Worm (Caenorhabditis elegans): ENCODE measurements around the gene F20D1.22.
"Not testable (repeated sequence)": the region's sequence is repeated elsewhere in the genome, so short reads cannot be mapped to it uniquely, and the experiment has no call there.

F20D1.22 gene

ce11 chrX:14966515-14966914, at the start of gene F20D1.22:
TSS of gene F20D1.22 (plus strand) at chrX:14966815.
- TF ChIP-seq nhr-76, lin-13, zip-8 (tag; optimal IDR thresholded peaks at IDR 0.05): not testable (repeated sequence)

ce11 chrX:14918538-14918937, 48.1 kb upstream of the F20D1.22 start, which contains the start of gene npr-40:
TSS of gene npr-40 (plus strand) at chrX:14918838.
- no peak for TF ChIP-seq unc-120 (tag; optimal IDR thresholded peaks at IDR 0.05; ENCODE audit: poor library complexity, severe bottlenecking)
- TF ChIP-seq nhr-12 (tag; optimal IDR thresholded peaks at IDR 0.05): no peak
- TF ChIP-seq lin-13 (tag; optimal IDR thresholded peaks at IDR 0.05): no peak
- no peak for TF ChIP-seq cnd-1 (tag; optimal IDR thresholded peaks at IDR 0.05)

- TF ChIP-seq tbx-8 (GFP tag; optimal IDR thresholded peaks at IDR 0.05): no peak
- no peak for TF ChIP-seq lin-13 (tag; optimal IDR thresholded peaks at IDR 0.05)
- no peak for TF ChIP-seq nhr-237 (tag; optimal IDR thresholded peaks at IDR 0.05)
- TF ChIP-seq M03D4.4 (tag; optimal IDR thresholded peaks at IDR 0.05): no peak
- no peak for TF ChIP-seq nhr-76 (tag; optimal IDR thresholded peaks at IDR 0.05)
- TF ChIP-seq ham-2 (GFP tag; optimal IDR thresholded peaks at IDR 0.05): no peak
These were observed 45.7 kb upstream of the F20D1.22 start for ce11 chrX:14920880-14921279.

- no peak for TF ChIP-seq snpc-4 (tag; optimal IDR thresholded peaks at IDR 0.05)
These were observed 43.9 kb upstream of the F20D1.22 start for ce11 chrX:14922758-14923157.

ce11 chrX:14928854-14929253, 37.8 kb upstream of the F20D1.22 start, which contains the start of gene ntr-2:
TSS of gene ntr-2 (minus strand) at chrX:14928954.
- no peak for TF ChIP-seq bed-3 (GFP tag; optimal IDR thresholded peaks at IDR 0.05)
- TF ChIP-seq ces-1 (GFP tag; optimal IDR thresholded peaks at IDR 0.05): no peak
- no peak for TF ChIP-seq nhr-76 (tag; optimal IDR thresholded peaks at IDR 0.05)
- no peak for TF ChIP-seq nhr-237 (tag; optimal IDR thresholded peaks at IDR 0.05)
- no peak for TF ChIP-seq ceh-39 (tag; optimal IDR thresholded peaks at IDR 0.05)
- TF ChIP-seq nhr-12 (tag; optimal IDR thresholded peaks at IDR 0.05): no peak
- TF ChIP-seq M03D4.4 (tag; optimal IDR thresholded peaks at IDR 0.05): no peak
- TF ChIP-seq blmp-1 (tag; optimal IDR thresholded peaks at IDR 0.05): no peak
- TF ChIP-seq nhr-28 (tag; optimal IDR thresholded peaks at IDR 0.05): no peak
- TF ChIP-seq elt-1 (tag; optimal IDR thresholded peaks at IDR 0.05; ENCODE audit: borderline replicate concordance, insufficient read depth): no peak
- no peak for TF ChIP-seq ceh-83 (GFP tag; optimal IDR thresholded peaks at IDR 0.05)
- TF ChIP-seq cnd-1 (tag; optimal IDR thresholded peaks at IDR 0.05): no peak
- no peak for TF ChIP-seq snpc-4 (tag; optimal IDR thresholded peaks at IDR 0.05)
- no peak for TF ChIP-seq mls-2 (tag; optimal IDR thresholded peaks at IDR 0.05)

- TF ChIP-seq ceh-83 (GFP tag; optimal IDR thresholded peaks at IDR 0.05) (no peak), ztf-11 (tag; optimal IDR thresholded peaks at IDR 0.05) (no peak), ceh-39 (tag; optimal IDR thresholded peaks at IDR 0.05) (no peak), nhr-2 (tag; optimal IDR thresholded peaks at IDR 0.05) (no peak), ceh-43 (GFP tag; optimal IDR thresholded peaks at IDR 0.05) (no peak), lin-13 (tag; optimal IDR thresholded peaks at IDR 0.05) (no peak), mep-1 (tag; optimal IDR thresholded peaks at IDR 0.05) (no peak), unc-120 (tag; optimal IDR thresholded peaks at IDR 0.05; ENCODE audit: poor library complexity, severe bottlenecking) (no peak), elt-1 (tag; optimal IDR thresholded peaks at IDR 0.05; ENCODE audit: borderline replicate concordance, insufficient read depth) (no peak)
These were observed 37.1 kb upstream of the F20D1.22 start for ce11 chrX:14929512-14929911.

ce11 chrX:14931443-14931842, 35.2 kb upstream of the F20D1.22 start:
- TF ChIP-seq mls-2 (tag; optimal IDR thresholded peaks at IDR 0.05) (no peak), sptf-1 (tag; optimal IDR thresholded peaks at IDR 0.05) (no peak), elt-1 (tag; optimal IDR thresholded peaks at IDR 0.05; ENCODE audit: borderline replicate concordance, insufficient read depth) (no peak), unc-120 (tag; optimal IDR thresholded peaks at IDR 0.05; ENCODE audit: poor library complexity, severe bottlenecking) (no peak), blmp-1 (tag; optimal IDR thresholded peaks at IDR 0.05) (no peak)

- TF ChIP-seq snpc-4 (tag; optimal IDR thresholded peaks at IDR 0.05): no peak
- no peak for TF ChIP-seq blmp-1 (tag; optimal IDR thresholded peaks at IDR 0.05)
- no peak for TF ChIP-seq nhr-2 (tag; optimal IDR thresholded peaks at IDR 0.05)
- no peak for TF ChIP-seq lin-32 (GFP tag; optimal IDR thresholded peaks at IDR 0.05)
- TF ChIP-seq lsy-2 (tag; optimal IDR thresholded peaks at IDR 0.05): no peak
- no peak for TF ChIP-seq ceh-43 (GFP tag; optimal IDR thresholded peaks at IDR 0.05)
- no peak for TF ChIP-seq drap-1 (GFP tag; optimal IDR thresholded peaks at IDR 0.05)
- no peak for TF ChIP-seq unc-62 (GFP tag; optimal IDR thresholded peaks at IDR 0.05)
- no peak for TF ChIP-seq cnd-1 (tag; optimal IDR thresholded peaks at IDR 0.05)
- TF ChIP-seq ztf-11 (tag; optimal IDR thresholded peaks at IDR 0.05): no peak
- TF ChIP-seq unc-39 (tag; optimal IDR thresholded peaks at IDR 0.05): no peak
- TF ChIP-seq tbx-8 (GFP tag; optimal IDR thresholded peaks at IDR 0.05): no peak
- no peak for TF ChIP-seq nhr-237 (tag; optimal IDR thresholded peaks at IDR 0.05)
- no peak for TF ChIP-seq zip-8 (tag; optimal IDR thresholded peaks at IDR 0.05)
- TF ChIP-seq ham-2 (GFP tag; optimal IDR thresholded peaks at IDR 0.05): no peak
- TF ChIP-seq elt-1 (tag; optimal IDR thresholded peaks at IDR 0.05; ENCODE audit: borderline replicate concordance, insufficient read depth): no peak
- no peak for TF ChIP-seq ces-1 (GFP tag; optimal IDR thresholded peaks at IDR 0.05)
- no peak for TF ChIP-seq pha-4 (tag; optimal IDR thresholded peaks at IDR 0.05)
- TF ChIP-seq nhr-76 (tag; optimal IDR thresholded peaks at IDR 0.05): no peak
- no peak for TF ChIP-seq bed-3 (GFP tag; optimal IDR thresholded peaks at IDR 0.05)
These were observed 28.4 kb upstream of the F20D1.22 start for ce11 chrX:14938188-14938587.
